Fruit fly (Drosophila melanogaster): ENCODE data around the gene CG7889.

DNA sequence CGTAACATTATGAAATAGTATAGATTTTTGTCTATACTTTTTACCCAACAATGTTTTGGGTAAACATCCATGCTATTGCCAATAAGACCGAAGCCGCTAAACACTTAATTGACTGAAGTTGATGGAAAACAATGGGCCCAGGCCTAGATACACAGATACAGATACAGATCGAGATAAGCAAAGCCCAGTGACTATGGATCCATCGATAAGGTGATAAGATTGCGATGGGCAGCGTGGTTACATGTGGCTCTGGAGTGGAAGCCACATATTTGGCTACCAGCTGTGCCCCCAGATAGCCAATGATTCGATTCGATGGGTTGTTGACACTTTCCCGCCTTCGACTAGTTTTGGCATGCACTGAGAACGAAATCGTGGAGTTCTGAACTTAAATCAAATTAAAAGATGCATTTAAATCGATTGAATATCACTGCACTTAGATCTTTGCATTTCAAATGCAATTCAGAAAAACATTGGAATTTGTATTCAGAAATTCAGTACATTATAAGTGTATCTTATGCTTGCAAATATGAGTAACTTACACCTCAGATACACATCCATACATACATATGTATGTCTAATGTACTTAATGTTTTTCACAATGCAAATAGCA is 3.1 kb upstream of the CG7889 start:
- TF ChIP-seq cyc (GFP tag; optimal IDR thresholded peaks at IDR 0.05) (no peak), Sox15 (GFP tag; optimal IDR thresholded peaks at IDR 0.05) (no peak), fd85E (GFP tag; optimal IDR thresholded peaks at IDR 0.05) (no peak), Eip78C (GFP tag) (no peak), CG10669 (GFP tag; optimal IDR thresholded peaks at IDR 0.05) (no peak), Hr38 (GFP tag; optimal IDR thresholded peaks at IDR 0.05) (no peak)

Data from whole organism, prepupa.